Fruit fly (Drosophila melanogaster): ENCODE results near the gene CG14451.
"Not testable (repeated sequence)": the region's sequence is repeated elsewhere in the genome, so short reads cannot be mapped to it uniquely, and the experiment has no call there.

Gene CG14451

dm6 chr3L:22721991-22722390 is at the start of gene CG14451:
Gene CG14451, minus strand, starts transcription at chr3L:22722091.
- no peak for TF ChIP-seq noc (tag; optimal IDR thresholded peaks at IDR 0.05)

- no peak for TF ChIP-seq noc (tag; optimal IDR thresholded peaks at IDR 0.05)
These were observed 28.1 kb upstream of the CG14451 start for dm6 chr3L:22749987-22750386.

- TF ChIP-seq noc (tag; optimal IDR thresholded peaks at IDR 0.05): no peak
These were observed 27.3 kb upstream of the CG14451 start, which contains the start of gene SPoCk for dm6 chr3L:22749147-22749550. Gene SPoCk, plus strand, starts transcription at chr3L:22749444.

DNA sequence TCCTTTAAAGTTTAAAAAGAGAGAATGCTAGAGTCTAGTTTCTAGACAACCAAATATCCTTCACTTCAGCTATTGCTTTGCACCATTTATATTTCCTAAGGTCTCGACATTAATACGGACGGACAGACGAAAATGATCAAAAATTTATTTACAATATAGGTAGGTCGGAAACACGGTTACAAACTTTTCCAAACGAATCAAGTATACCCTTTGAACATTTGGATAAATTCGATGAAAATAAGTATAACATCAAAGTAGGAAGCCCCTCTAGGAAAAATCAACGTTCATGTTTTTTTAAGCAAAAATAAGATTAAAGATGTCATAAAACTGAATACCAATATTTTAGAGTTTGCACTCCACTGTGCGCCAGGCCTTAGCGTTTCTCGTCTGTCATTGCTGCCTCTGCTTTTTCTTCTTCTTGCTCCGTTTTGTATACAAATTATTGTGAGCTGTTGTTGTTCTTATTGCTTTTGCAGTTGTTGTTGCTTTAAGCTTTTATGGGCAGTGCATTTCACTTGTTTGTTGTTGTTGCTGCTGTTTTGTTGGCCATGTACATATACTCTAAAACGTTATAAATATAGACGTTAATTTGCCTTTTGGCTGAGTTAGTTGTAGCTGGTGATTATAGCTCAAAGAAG is 21.2 kb upstream of the CG14451 start:
- TF ChIP-seq noc (tag; optimal IDR thresholded peaks at IDR 0.05): no peak

- no peak for TF ChIP-seq noc (tag; optimal IDR thresholded peaks at IDR 0.05)
These were observed 20.2 kb upstream of the CG14451 start for dm6 chr3L:22742121-22742531.

DNA sequence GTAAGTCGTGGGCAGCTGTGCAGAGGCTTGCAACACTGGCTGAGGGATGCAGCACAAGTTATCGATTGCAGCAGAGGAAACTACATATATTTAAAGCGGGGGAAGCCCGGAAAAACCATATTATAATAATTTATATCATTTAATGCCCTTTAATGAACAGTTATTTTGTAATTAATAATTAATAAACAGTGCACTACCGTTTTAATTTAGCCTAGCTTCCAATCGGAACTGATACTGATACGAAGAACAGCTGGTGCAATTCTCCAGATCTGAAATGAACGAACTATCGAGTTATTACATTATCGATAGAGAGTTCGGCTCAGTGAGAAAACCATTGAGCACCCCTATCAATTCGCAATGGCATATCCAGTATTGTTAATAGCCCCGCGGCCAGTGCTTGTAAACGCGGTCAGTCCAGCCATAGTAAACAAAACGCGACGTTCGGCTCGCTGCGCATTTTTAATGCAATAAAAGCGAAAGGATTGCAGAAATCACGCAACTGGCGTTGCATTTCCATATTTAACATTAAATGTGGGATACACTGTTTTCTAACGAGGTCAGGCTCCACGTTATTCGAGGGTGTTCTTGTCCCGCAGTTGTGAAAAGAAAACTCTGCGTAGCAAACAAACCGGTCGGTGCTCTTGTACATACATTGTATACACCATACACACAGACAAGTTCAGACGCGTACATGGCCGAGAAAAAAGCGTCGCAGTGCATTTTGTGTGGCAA is 19.7 kb upstream of the CG14451 start, which contains the start of gene CG7369:
Gene CG7369, plus strand, starts transcription at position 405 of the 732 bp plus-strand sequence.
- peak; percentile 91 for TF ChIP-seq noc (tag; optimal IDR thresholded peaks at IDR 0.05)

dm6 chr3L:22737732-22738611 is 16.1 kb upstream of the CG14451 start, which contains the start of gene CG11241:
Gene CG11241, minus strand, starts transcription at chr3L:22738420.
- peak; percentile 28 for TF ChIP-seq noc (tag; optimal IDR thresholded peaks at IDR 0.05)

- TF ChIP-seq noc (tag; optimal IDR thresholded peaks at IDR 0.05): no peak
These were observed 11.7 kb upstream of the CG14451 start for dm6 chr3L:22733607-22734006.

DNA sequence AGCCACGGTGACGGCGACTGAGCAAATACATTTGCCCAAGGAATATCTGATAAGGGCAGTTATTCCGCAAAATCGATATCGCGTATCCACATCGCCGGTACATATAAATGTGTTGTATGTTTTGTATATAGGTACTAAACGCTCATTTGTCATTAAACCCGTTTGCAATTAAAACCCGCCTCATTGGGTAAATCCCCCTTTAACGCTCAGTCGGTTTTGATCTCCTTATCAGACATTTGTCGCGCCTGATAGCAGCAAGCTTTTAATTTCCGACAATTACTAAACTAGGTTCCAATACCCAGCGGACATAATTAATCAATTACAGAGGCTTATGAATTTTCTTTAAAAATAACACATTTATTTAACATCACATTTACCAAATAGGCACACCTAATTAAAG is 9.5 kb upstream of the CG14451 start:
- no peak for TF ChIP-seq noc (tag; optimal IDR thresholded peaks at IDR 0.05)

- TF ChIP-seq noc (tag; optimal IDR thresholded peaks at IDR 0.05): no peak
These were observed 7.6 kb upstream of the CG14451 start, which contains the start of gene CG32454 for dm6 chr3L:22729466-22729865. Gene CG32454, plus strand, starts transcription at chr3L:22729766.

DNA sequence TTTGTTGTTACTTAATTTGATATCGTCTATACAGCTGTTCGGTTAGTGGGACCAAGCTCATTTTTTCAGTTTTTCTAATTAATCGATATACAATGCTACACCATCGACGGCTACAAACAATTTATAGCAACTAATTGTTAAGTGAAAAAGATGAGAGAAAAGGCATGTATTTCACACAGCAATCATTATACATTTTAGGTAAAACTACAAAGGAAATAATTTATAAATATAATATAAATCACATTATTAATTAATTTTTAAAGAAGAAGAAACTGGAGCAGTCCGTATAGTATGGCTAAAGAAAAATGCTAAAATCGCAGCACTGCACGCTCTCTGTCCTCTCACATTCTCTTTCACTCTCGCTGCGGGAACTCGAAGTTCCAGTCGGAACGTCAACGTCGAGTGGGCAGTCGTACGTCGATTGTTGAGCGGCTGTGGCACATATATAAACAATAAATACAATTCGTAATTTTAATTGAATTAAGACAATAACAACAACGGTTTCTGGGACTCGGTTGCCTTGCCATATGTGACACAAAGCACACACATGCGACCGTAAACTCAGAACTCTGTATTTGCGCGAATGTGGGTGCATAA is 5.9 kb upstream of the CG14451 start, which contains the start of the genes CG14450 and CG11367:
Gene CG14450, minus strand, starts transcription at position 51 of the 597 bp plus-strand sequence.
Gene CG11367, plus strand, starts transcription at position 373 of the 597 bp plus-strand sequence.
- TF ChIP-seq noc (tag; optimal IDR thresholded peaks at IDR 0.05): no peak

DNA sequence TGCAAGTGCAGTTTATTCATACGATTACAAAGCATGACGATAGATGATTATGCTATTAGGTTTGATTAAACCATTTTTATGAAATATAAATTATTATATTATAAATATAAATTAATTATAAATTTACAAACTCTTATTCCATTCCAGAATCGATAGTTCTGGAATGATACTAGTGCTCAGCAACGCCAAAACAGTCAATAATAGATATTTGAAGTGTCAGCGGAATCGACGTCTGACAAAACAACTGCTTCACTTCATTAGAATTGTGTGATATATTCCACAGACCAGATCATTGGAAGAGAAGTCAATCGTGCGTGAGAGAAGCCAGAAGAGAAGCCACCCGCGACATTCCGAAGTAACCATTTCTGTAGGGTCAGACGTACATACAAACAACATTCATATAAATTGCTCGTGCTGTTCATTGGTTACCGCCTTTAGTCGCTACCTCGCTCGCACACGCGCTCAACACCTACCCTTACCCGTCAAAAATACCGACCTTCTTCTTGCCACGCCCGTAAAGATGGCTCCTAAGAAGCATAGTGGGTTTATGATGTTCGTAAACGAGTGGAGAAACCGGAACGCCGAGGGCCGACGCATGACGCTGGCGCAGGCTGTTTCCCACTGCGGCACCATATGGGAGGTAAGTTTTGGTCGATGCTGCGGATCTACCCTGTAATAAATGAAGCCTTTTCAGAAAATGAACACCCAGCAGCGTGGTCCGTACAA is 2.3 kb upstream of the CG14451 start:
- no peak for TF ChIP-seq noc (tag; optimal IDR thresholded peaks at IDR 0.05)

dm6 chr3L:22720694-22721270 is 1.1 kb downstream of the CG14451 start, which contains the start of gene mael:
Gene mael, plus strand, starts transcription at chr3L:22721203.
- not testable (repeated sequence) for TF ChIP-seq noc (tag; optimal IDR thresholded peaks at IDR 0.05)

- TF ChIP-seq noc (tag; optimal IDR thresholded peaks at IDR 0.05): no peak
These were observed 4.6 kb downstream of the CG14451 start, which contains the start of the genes ArfGAP3 and CG32452 for dm6 chr3L:22717137-22717767. Gene ArfGAP3, minus strand, starts transcription at chr3L:22717577. Gene CG32452, plus strand, starts transcription at chr3L:22717728.
